Worm (Caenorhabditis elegans) whole organism, late embryonic: ENCODE data around the gene hphd-1.

ENCODE experiments used
- C38D4.7 ChIP-seq: fragments of 200-800 bp; sonication (Bioruptor generic); optimal IDR thresholded peaks from 2 replicates; lab custom pipeline; 2018; ENCODE audit warnings: mild to moderate bottlenecking, missing genetic modification characterization, moderate library complexity, missing compliant biosample characterization
- F13H6.1 ChIP-seq: sonication (generic microtip); optimal IDR thresholded peaks from 2 replicates; lab custom pipeline; 2016; ENCODE audit warnings: missing genetic modification characterization, missing compliant biosample characterization
- ceh-30 ChIP-seq: fragments of 150-350 bp; optimal IDR thresholded peaks from 2 replicates; lab custom pipeline; 2014; ENCODE audit warnings: missing biosample characterization, missing genetic modification characterization
- ceh-34 ChIP-seq: sonication (generic microtip); optimal IDR thresholded peaks from 2 replicates; lab custom pipeline; 2016; ENCODE audit warnings: mild to moderate bottlenecking, missing genetic modification characterization, missing compliant biosample characterization
- ets-4 ChIP-seq: sonication (generic microtip); optimal IDR thresholded peaks from 2 replicates; lab custom pipeline; 2016; ENCODE audit warnings: missing genetic modification characterization, missing compliant biosample characterization
- fkh-10 ChIP-seq: fragments of 150-350 bp; optimal IDR thresholded peaks from 2 replicates; lab custom pipeline; 2014; ENCODE audit warnings: missing biosample characterization, missing genetic modification reagents, missing genetic modification characterization
- madf-2 ChIP-seq: sonication (generic microtip); optimal IDR thresholded peaks from 2 replicates; lab custom pipeline; 2017; ENCODE audit warnings: missing genetic modification characterization, missing compliant biosample characterization
- nhr-11 ChIP-seq: fragments of 150-350 bp; optimal IDR thresholded peaks from 2 replicates; lab custom pipeline; 2014; ENCODE audit warnings: missing biosample characterization, missing genetic modification characterization
- pha-2 ChIP-seq: sonication (generic microtip); optimal IDR thresholded peaks from 2 replicates; lab custom pipeline; 2017; ENCODE audit warnings: mild to moderate bottlenecking, missing genetic modification characterization, missing compliant biosample characterization
- tbx-2 ChIP-seq: sonication (generic microtip); optimal IDR thresholded peaks from 2 replicates; lab custom pipeline; 2016; ENCODE audit warnings: missing genetic modification characterization, missing compliant biosample characterization

DNA sequence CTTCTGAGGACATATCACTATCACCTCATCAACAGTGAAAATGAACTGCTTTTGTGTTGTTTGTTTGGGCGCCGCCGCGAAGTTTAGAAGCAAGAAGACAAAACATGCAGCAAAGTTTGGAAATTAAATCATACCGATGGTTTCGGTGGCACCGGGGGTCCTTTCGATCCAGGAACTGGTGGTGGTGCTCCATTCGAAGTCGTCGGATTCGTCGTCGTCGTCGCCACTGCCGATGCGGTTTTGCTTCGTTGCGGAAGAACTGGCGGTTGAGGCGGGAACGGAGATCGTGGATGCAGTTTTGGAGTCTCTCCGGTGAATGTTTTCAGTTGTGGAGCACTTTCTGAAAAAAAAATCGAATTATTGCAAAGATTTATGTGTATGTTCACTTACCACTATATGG lies 27.1 kb upstream of the hphd-1 start:
- TF ChIP-seq F13H6.1 (tag; lab: Kevin White, UChicago) (no peak), ceh-34 (no peak), C38D4.7 (no peak), tbx-2 (no peak), ceh-30 (tag; lab: Kevin White, UChicago) (no peak), pha-2 (no peak), madf-2 (tag; lab: Kevin White, UChicago) (no peak), ets-4 (tag; lab: Kevin White, UChicago) (no peak), fkh-10 (GFP tag; lab: Kevin White, UChicago) (no peak), nhr-11 (tag; lab: Kevin White, UChicago) (no peak)
